Worm (Caenorhabditis elegans) whole organism, L2 larva: ENCODE results near the gene T14G11.1.
A peak's percentile ranks its signal among the peaks of the same experiment; 100 is the strongest.

ENCODE experiments used
- F13H6.1 ChIP-seq: sonication (generic microtip); optimal IDR thresholded peaks from 2 replicates; lab custom pipeline; 2016; ENCODE audit warnings: missing genetic modification characterization, missing compliant biosample characterization
- R02D3.7 ChIP-seq: fragments of 150-350 bp; optimal IDR thresholded peaks from 2 replicates; lab custom pipeline; 2014; ENCODE audit warnings: missing biosample characterization, missing genetic modification characterization
- Y55F3AM.14 ChIP-seq: fragments of 200-800 bp; sonication (Bioruptor generic); optimal IDR thresholded peaks from 2 replicates; lab custom pipeline; 2018; ENCODE audit warnings: mild to moderate bottlenecking, missing genetic modification characterization, missing compliant biosample characterization
- alr-1 ChIP-seq: fragments of 150-350 bp; optimal IDR thresholded peaks from 2 replicates; lab custom pipeline; 2014; ENCODE audit warnings: missing biosample characterization, missing genetic modification characterization
- aly-2 ChIP-seq: fragments of 150-350 bp; optimal IDR thresholded peaks from 2 replicates; lab custom pipeline; 2014; ENCODE audit warnings: missing biosample characterization, missing genetic modification characterization
- blmp-1 ChIP-seq: sonication (generic microtip); optimal IDR thresholded peaks from 2 replicates; lab custom pipeline; 2017; ENCODE audit warnings: missing genetic modification characterization, mild to moderate bottlenecking, missing compliant biosample characterization, antibody characterized with exemption, moderate library complexity; ENCODE audit not compliant: insufficient read depth
- ceh-16 ChIP-seq: fragments of 150-350 bp; optimal IDR thresholded peaks from 2 replicates; lab custom pipeline; 2014; ENCODE audit warnings: missing biosample characterization, missing genetic modification characterization
- dmd-4 ChIP-seq: sonication (generic microtip); optimal IDR thresholded peaks from 2 replicates; lab custom pipeline; 2017; ENCODE audit warnings: missing biosample characterization, missing genetic modification characterization
- elt-1 ChIP-seq: fragments of 150-350 bp; optimal IDR thresholded peaks from 2 replicates; lab custom pipeline; 2014; ENCODE audit warnings: missing biosample characterization, missing genetic modification characterization
- elt-3 ChIP-seq: sonication (generic microtip); optimal IDR thresholded peaks from 2 replicates; lab custom pipeline; 2017; ENCODE audit warnings: missing biosample characterization, missing genetic modification characterization
- fos-1 ChIP-seq: fragments of 150-350 bp; optimal IDR thresholded peaks from 2 replicates; lab custom pipeline; 2014; ENCODE audit warnings: missing biosample characterization, missing genetic modification characterization
- gmeb-1 ChIP-seq: fragments of 150-350 bp; optimal IDR thresholded peaks from 2 replicates; lab custom pipeline; 2014; ENCODE audit warnings: missing biosample characterization, missing genetic modification characterization
- lin-11 ChIP-seq: fragments of 150-350 bp; sonication (generic microtip); optimal IDR thresholded peaks from 2 replicates; lab custom pipeline; 2014; ENCODE audit warnings: missing biosample characterization, missing genetic modification characterization, inconsistent platforms, mixed read lengths
- lin-13 ChIP-seq: fragments of 150-350 bp; optimal IDR thresholded peaks from 2 replicates; lab custom pipeline; 2014; ENCODE audit warnings: missing biosample characterization, missing genetic modification reagents, missing genetic modification characterization
- lin-39 ChIP-seq: fragments of 150-350 bp; optimal IDR thresholded peaks from 2 replicates; lab custom pipeline; 2014; ENCODE audit warnings: missing biosample characterization, missing genetic modification reagents, missing genetic modification characterization
- mab-5 ChIP-seq: fragments of 150-350 bp; optimal IDR thresholded peaks from 2 replicates; lab custom pipeline; 2014; ENCODE audit warnings: missing biosample characterization, missing genetic modification characterization
- mdl-1 ChIP-seq, 2 experiments: fragments of 150-350 bp in 1 of 2; sonication (generic microtip) in 1 of 2; optimal IDR thresholded peaks; 2 replicates each; lab custom pipeline; 2017; ENCODE audit warnings: missing biosample characterization in 2 of 2, missing genetic modification characterization in 2 of 2
- nhr-21 ChIP-seq: fragments of 150-350 bp; optimal IDR thresholded peaks from 2 replicates; lab custom pipeline; 2014; ENCODE audit warnings: missing biosample characterization, missing genetic modification characterization
- nhr-25 ChIP-seq: fragments of 150-350 bp; sonication (generic microtip); optimal IDR thresholded peaks from 3 replicates; lab custom pipeline; 2014; ENCODE audit warnings: missing biosample characterization, missing genetic modification characterization
- nhr-6 ChIP-seq: fragments of 150-350 bp; optimal IDR thresholded peaks from 2 replicates; lab custom pipeline; 2014; ENCODE audit warnings: missing biosample characterization, missing genetic modification characterization
- peb-1 ChIP-seq: fragments of 150-350 bp; optimal IDR thresholded peaks from 2 replicates; lab custom pipeline; 2014; ENCODE audit warnings: missing biosample characterization, missing genetic modification characterization
- sem-4 ChIP-seq: fragments of 150-350 bp; optimal IDR thresholded peaks from 2 replicates; lab custom pipeline; 2014; ENCODE audit warnings: missing biosample characterization, missing genetic modification reagents, missing genetic modification characterization
- skn-1 ChIP-seq: sonication (generic microtip); optimal IDR thresholded peaks from 2 replicates; lab custom pipeline; 2017; ENCODE audit warnings: missing biosample characterization, missing genetic modification characterization
- sma-3 ChIP-seq: sonication (generic microtip); optimal IDR thresholded peaks from 2 replicates; lab custom pipeline; 2016; ENCODE audit warnings: missing genetic modification reagents, missing genetic modification characterization, missing compliant biosample characterization
- sma-9 ChIP-seq, 2 experiments: fragments of 150-350 bp in 1 of 2; sonication (generic microtip) in 1 of 2; optimal IDR thresholded peaks; 2 replicates each; lab custom pipeline; 2014 to 2016; ENCODE audit warnings: missing genetic modification characterization in 2 of 2, mild to moderate bottlenecking in 1 of 2, missing biosample characterization in 1 of 2, missing compliant biosample characterization in 1 of 2, missing genetic modification reagents in 1 of 2, moderate library complexity in 1 of 2
- unc-55 ChIP-seq: fragments of 150-350 bp; sonication (generic microtip); optimal IDR thresholded peaks from 3 replicates; lab custom pipeline; 2014; ENCODE audit warnings: missing biosample characterization, missing genetic modification reagents, missing genetic modification characterization
- unc-62 ChIP-seq: fragments of 150-350 bp; optimal IDR thresholded peaks from 2 replicates; lab custom pipeline; 2014; ENCODE audit warnings: missing biosample characterization, missing genetic modification reagents, missing genetic modification characterization
- zag-1 ChIP-seq: fragments of 150-350 bp; optimal IDR thresholded peaks from 2 replicates; lab custom pipeline; 2014; ENCODE audit warnings: missing biosample characterization, missing genetic modification characterization
- ztf-1 ChIP-seq: fragments of 200-800 bp; sonication (Bioruptor generic); conservative IDR thresholded peaks from 2 replicates; pipeline ENCODE4 v1.3.6; 2022; ENCODE audit warnings: missing genetic modification characterization, missing compliant biosample characterization

Gene T14G11.1

DNA sequence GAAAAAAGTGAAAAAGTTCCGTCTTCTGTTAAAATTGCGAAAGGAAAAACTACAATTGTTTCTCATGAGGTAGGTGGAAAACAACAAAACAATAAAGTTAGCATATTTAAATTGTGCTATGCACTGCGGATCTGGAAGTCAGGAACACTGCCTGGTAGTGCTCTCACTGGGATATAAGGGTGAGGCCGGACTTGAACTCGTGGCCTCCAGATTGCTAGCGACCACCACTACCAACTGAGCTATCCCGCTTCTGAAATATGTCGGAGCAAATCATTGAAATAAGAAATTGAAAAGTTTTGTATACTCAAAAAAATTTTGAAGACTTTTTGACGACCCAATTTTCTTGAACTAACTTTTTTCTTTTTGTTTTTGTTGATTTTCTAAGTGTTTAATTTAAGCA is 7.8 kb downstream of the T14G11.1 start:
- no peak for TF ChIP-seq R02D3.7 (tag; lab: Kevin White, UChicago)
- TF ChIP-seq lin-11 (tag; lab: Kevin White, UChicago): no peak

DNA sequence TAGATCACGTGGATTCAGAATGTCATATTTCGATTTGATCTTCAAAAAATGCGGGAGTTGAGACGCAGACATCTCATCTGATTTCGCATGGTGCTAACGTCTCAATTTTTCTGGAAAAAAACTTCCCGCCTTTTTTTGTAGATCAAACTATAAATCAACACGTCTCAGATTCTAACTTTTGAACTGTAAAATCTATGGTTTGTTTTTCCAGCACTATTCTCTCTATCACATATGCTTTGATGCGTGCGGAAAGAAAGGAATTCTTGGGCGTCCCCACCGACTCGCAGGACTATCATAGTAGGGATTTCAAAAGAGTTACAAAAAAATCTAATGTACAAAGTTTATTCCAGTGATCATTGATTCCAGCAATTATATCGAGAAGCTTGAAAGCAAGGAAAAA is 8.9 kb downstream of the T14G11.1 start:
- TF ChIP-seq mab-5 (tag; lab: Kevin White, UChicago) (no peak), nhr-21 (tag; lab: Kevin White, UChicago) (no peak), elt-3 (tag; lab: Kevin White, UChicago) (no peak), nhr-25 (tag; lab: Kevin White, UChicago) (no peak), blmp-1 (no peak), zag-1 (no peak), Y55F3AM.14 (no peak), gmeb-1 (tag; lab: Kevin White, UChicago) (no peak), aly-2 (tag; lab: Kevin White, UChicago) (no peak), lin-39 (no peak)

DNA sequence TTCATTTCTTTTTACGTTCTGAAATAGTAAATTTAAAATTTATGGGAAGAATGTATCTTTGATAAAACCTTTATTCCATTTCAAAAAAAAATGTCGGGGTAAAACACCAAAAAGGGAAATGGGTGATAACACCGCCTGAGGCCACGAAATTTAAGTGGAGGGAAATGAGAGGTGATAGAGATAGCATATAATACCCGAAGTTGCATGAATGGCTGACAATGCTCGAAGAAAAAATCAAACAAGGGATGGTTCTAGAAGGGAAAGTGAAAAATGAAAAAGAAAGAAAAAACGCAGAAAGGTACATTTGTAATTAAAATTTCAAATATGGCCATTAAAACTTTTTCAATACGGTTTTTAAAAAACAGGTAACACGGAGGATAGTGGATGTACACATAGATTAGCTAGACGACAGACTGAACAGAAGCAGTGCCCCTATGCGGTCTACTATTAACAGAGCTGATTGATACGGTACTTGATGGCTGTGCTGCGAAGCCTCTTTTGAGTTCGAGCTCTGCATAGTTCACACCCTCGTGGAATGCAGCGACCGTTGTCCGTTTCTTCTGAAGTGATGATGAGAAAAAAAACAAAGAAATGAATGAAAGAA is 9.5 kb downstream of the T14G11.1 start:
- TF ChIP-seq sma-3 (no peak), fos-1 (tag; lab: Kevin White, UChicago) (peak; percentile 9), aly-2 (tag; lab: Kevin White, UChicago) (no peak), unc-55 (GFP tag; lab: Kevin White, UChicago) (no peak), elt-1 (no peak), Y55F3AM.14 (peak; percentile 33)

ce11 chrX:2700649-2701048 is 11.9 kb downstream of the T14G11.1 start:
- TF ChIP-seq dmd-4: no peak
- no peak for TF ChIP-seq unc-62 (GFP tag; lab: Kevin White, UChicago)

DNA sequence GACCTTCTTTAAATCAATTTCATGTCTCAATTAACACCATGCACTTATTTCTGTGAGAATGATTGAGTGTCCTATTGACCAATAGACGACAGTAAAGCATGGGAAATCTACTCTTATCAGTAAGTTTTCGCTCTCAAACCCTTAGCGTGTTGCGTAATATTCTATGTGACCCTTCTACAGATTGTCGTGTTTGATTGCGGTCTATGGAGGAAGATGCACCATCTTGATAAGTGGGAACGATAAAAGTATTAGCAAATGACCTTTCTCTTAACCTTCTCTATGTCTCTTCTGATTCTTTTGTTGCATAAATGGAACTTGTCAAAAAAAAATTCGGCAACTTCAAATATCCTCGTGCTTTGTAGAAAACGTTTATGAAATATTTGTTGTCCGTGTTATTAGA is 15.1 kb downstream of the T14G11.1 start:
- TF ChIP-seq sma-9 (GFP tag; optimal IDR thresholded peaks at IDR 0.05; lab: Kevin White, UChicago) (peak; percentile 72), sma-9 (tag; optimal IDR thresholded peaks at IDR 0.05; lab: Kevin White, UChicago) (no peak), nhr-25 (tag; lab: Kevin White, UChicago) (peak; percentile 68), ceh-16 (peak; percentile 94), skn-1 (tag; lab: Kevin White, UChicago) (no peak), fos-1 (tag; lab: Kevin White, UChicago) (peak; percentile 31), elt-1 (peak; percentile 88), nhr-6 (tag; lab: Kevin White, UChicago) (no peak)

- TF ChIP-seq blmp-1: peak; percentile 29
- no peak for TF ChIP-seq skn-1 (tag; lab: Kevin White, UChicago)
- TF ChIP-seq nhr-25 (tag; lab: Kevin White, UChicago): peak; percentile 41
Measured at ce11 chrX:2704768-2705486, 16.1 kb downstream of the T14G11.1 start.

ce11 chrX:2705809-2706378 is 17.1 kb downstream of the T14G11.1 start, which contains the start of gene igcm-3:
igcm-3 (minus strand) TSS chrX:2705859.
- TF ChIP-seq nhr-6 (tag; lab: Kevin White, UChicago) (no peak), ztf-1 (GFP tag; lab: Robert Waterston, UW) (no peak), zag-1 (no peak), unc-55 (GFP tag; lab: Kevin White, UChicago) (no peak), peb-1 (tag; lab: Kevin White, UChicago) (no peak), elt-1 (no peak), F13H6.1 (no peak), sem-4 (no peak), lin-11 (tag; lab: Kevin White, UChicago) (no peak), lin-39 (no peak), elt-3 (tag; lab: Kevin White, UChicago) (no peak), alr-1 (tag; lab: Kevin White, UChicago) (no peak), mdl-1 (tag; optimal IDR thresholded peaks at IDR 0.05; lab: Kevin White, UChicago) (no peak), nhr-25 (tag; lab: Kevin White, UChicago) (no peak), lin-13 (no peak), nhr-21 (tag; lab: Kevin White, UChicago) (no peak), aly-2 (tag; lab: Kevin White, UChicago) (no peak), blmp-1 (no peak)
- TF ChIP-seq, all 48 proteins: peak for 0
